Worm (Caenorhabditis elegans): Measurements from ENCODE around the gene C33A12.4.

The C33A12.4 gene

ce11 chrIV:9477135-9477928, 33.0 kb downstream of the C33A12.4 start, which contains the start of gene wrt-3 (continued):
- no peak for TF ChIP-seq lin-35 (GFP tag; optimal IDR thresholded peaks at IDR 0.05)
- TF ChIP-seq dpl-1 (GFP tag; optimal IDR thresholded peaks at IDR 0.05), result peak in 1 of 3 experiments; percentile 29
- no peak for TF ChIP-seq mef-2 (tag; optimal IDR thresholded peaks at IDR 0.05)
- peak; percentile 40 for TF ChIP-seq sox-4 (tag; optimal IDR thresholded peaks at IDR 0.05)
- no peak for TF ChIP-seq ces-1 (GFP tag; optimal IDR thresholded peaks at IDR 0.05)
- TF ChIP-seq egl-27 (tag; optimal IDR thresholded peaks at IDR 0.05), result no peak
- peak; percentile 24 for TF ChIP-seq nhr-20 (tag; optimal IDR thresholded peaks at IDR 0.05)
- TF ChIP-seq unc-30 (tag; optimal IDR thresholded peaks at IDR 0.05), result no peak
- TF ChIP-seq lin-14 (GFP tag; optimal IDR thresholded peaks at IDR 0.05), result peak; percentile 73
- TF ChIP-seq unc-98 (GFP tag; IDR thresholded peaks at IDR 0.05), result no peak
- peak; percentile 68 for TF ChIP-seq nhr-90 (tag; optimal IDR thresholded peaks at IDR 0.05; ENCODE audit: poor library complexity)
- TF ChIP-seq lin-39 (tag; optimal IDR thresholded peaks at IDR 0.05), result no peak
- TF ChIP-seq nhr-76 (tag; optimal IDR thresholded peaks at IDR 0.05), result no peak
- no peak for TF ChIP-seq zag-1 (tag; optimal IDR thresholded peaks at IDR 0.05)
- peak; percentile 20 for TF ChIP-seq zip-4 (GFP tag; optimal IDR thresholded peaks at IDR 0.05)
- no peak for TF ChIP-seq alr-1 (tag; optimal IDR thresholded peaks at IDR 0.05; ENCODE audit: borderline replicate concordance)
- TF ChIP-seq blmp-1 (tag; optimal IDR thresholded peaks at IDR 0.05), result peak; percentile 89

ce11 chrIV:9469293-9469692, 41.1 kb downstream of the C33A12.4 start:
- TF ChIP-seq fkh-8 (tag; optimal IDR thresholded peaks at IDR 0.05) (peak; percentile 57), nhr-11 (tag; optimal IDR thresholded peaks at IDR 0.05) (no peak), ces-1 (GFP tag; optimal IDR thresholded peaks at IDR 0.05) (no peak), nhr-47 (tag; optimal IDR thresholded peaks at IDR 0.05) (peak; percentile 35), sox-4 (tag; optimal IDR thresholded peaks at IDR 0.05) (peak; percentile 74), lin-39 (tag; optimal IDR thresholded peaks at IDR 0.05) (no peak), dsc-1 (tag; optimal IDR thresholded peaks at IDR 0.05) (peak; percentile 98), unc-130 (tag; optimal IDR thresholded peaks at IDR 0.05) (no peak), efl-1 (optimal IDR thresholded peaks at IDR 0.05) (no peak), efl-1 (GFP tag; optimal IDR thresholded peaks at IDR 0.05 in 1 of 2) (no peak), pax-3 (tag; optimal IDR thresholded peaks at IDR 0.05) (peak; percentile 79), ceh-8 (GFP tag; optimal IDR thresholded peaks at IDR 0.05) (peak; percentile 24), zag-1 (tag; optimal IDR thresholded peaks at IDR 0.05) (no peak)

- TF ChIP-seq mep-1 (tag; optimal IDR thresholded peaks at IDR 0.05) (no peak), fkh-8 (tag; optimal IDR thresholded peaks at IDR 0.05) (peak; percentile 16)
These were observed 43.0 kb downstream of the C33A12.4 start, which contains the start of gene F38E11.6 for ce11 chrIV:9467418-9467817. TSS of gene F38E11.6 (minus strand) at chrIV:9467518.

ce11 chrIV:9464345-9464783, 46.0 kb downstream of the C33A12.4 start:
- TF ChIP-seq nhr-71 (tag; optimal IDR thresholded peaks at IDR 0.05) (peak; percentile 47), dpl-1 (GFP tag; optimal IDR thresholded peaks at IDR 0.05) (no peak), lin-15B (tag; optimal IDR thresholded peaks at IDR 0.05) (no peak), nhr-19 (GFP tag; conservative IDR thresholded peaks at IDR 0.05) (peak; percentile 30; the same call in 1 of the 2 replicates), ceh-90 (tag; optimal IDR thresholded peaks at IDR 0.05) (no peak), snpc-4 (tag; optimal IDR thresholded peaks at IDR 0.05) (peak; percentile 90), lin-14 (GFP tag; optimal IDR thresholded peaks at IDR 0.05) (peak; percentile 20), nhr-47 (tag; optimal IDR thresholded peaks at IDR 0.05) (peak; percentile 9), ama-1 (optimal IDR thresholded peaks at IDR 0.05) (peak; percentile 5), dsc-1 (tag; optimal IDR thresholded peaks at IDR 0.05) (peak; percentile 21), xbp-1 (tag; optimal IDR thresholded peaks at IDR 0.05) (no peak), efl-1 (optimal IDR thresholded peaks at IDR 0.05) (no peak), efl-1 (GFP tag; optimal IDR thresholded peaks at IDR 0.05 in 1 of 2) (peak in 1 of 2 experiments; percentile 58), sptf-1 (tag; optimal IDR thresholded peaks at IDR 0.05) (no peak), ets-5 (GFP tag; IDR thresholded peaks at IDR 0.05) (no peak), nhr-85 (tag) (peak; percentile 71), lin-39 (tag; optimal IDR thresholded peaks at IDR 0.05) (peak; percentile 17)
